Fruit fly (Drosophila melanogaster) whole organism, wandering third instar larva: Measurements from ENCODE around the gene Vps29.
A peak's percentile ranks its signal among the peaks of the same experiment; 100 is the strongest.

Source experiments
- Abd-B ChIP-seq: fragments of >200 bp; optimal IDR thresholded peaks from 2 replicates; lab custom pipeline; 2017; ENCODE audit warnings: missing biosample characterization, missing genetic modification characterization
- CG32264 ChIP-seq: fragments of 200-800 bp; sonication (Bioruptor generic); optimal IDR thresholded peaks from 2 replicates; lab custom pipeline; 2016; ENCODE audit warnings: missing biosample characterization, missing genetic modification characterization
- CG9705 ChIP-seq: fragments of 200-800 bp; sonication (Bioruptor generic); optimal IDR thresholded peaks from 2 replicates; lab custom pipeline; 2018; ENCODE audit warnings: missing biosample characterization, mild to moderate bottlenecking, missing genetic modification characterization
- Dfd ChIP-seq: fragments of >200 bp; optimal IDR thresholded peaks from 2 replicates; lab custom pipeline; 2017; ENCODE audit warnings: missing biosample characterization, missing genetic modification characterization
- Dif ChIP-seq: fragments of 200-275, 200-300 bp; sonication (Bioruptor generic); optimal IDR thresholded peaks from 2 replicates; lab custom pipeline; 2018; ENCODE audit warnings: missing biosample characterization, missing genetic modification characterization; ENCODE audit not compliant: partially characterized antibody
- HLH106 ChIP-seq: fragments of 200-800 bp; optimal IDR thresholded peaks from 3 replicates; lab custom pipeline; 2019; ENCODE audit warnings: missing biosample characterization, mild to moderate bottlenecking, missing genetic modification characterization, moderate library complexity
- Hnf4 ChIP-seq: fragments of 200-800 bp; sonication (Bioruptor generic); optimal IDR thresholded peaks from 2 replicates; lab custom pipeline; 2016; ENCODE audit warnings: missing biosample characterization, mild to moderate bottlenecking, missing genetic modification characterization
- Hr78 ChIP-seq: fragments of >200 bp; optimal IDR thresholded peaks from 2 replicates; lab custom pipeline; 2017; ENCODE audit warnings: missing biosample characterization, missing genetic modification characterization
- Hr83 ChIP-seq: fragments of 200-300 bp; sonication (Bioruptor generic); optimal IDR thresholded peaks from 2 replicates; lab custom pipeline; 2016; ENCODE audit warnings: missing biosample characterization, mild to moderate bottlenecking, missing genetic modification characterization, moderate library complexity; ENCODE audit not compliant: poor library complexity, severe bottlenecking
- Jra ChIP-seq: sonication (Bioruptor generic); optimal IDR thresholded peaks from 2 replicates; lab custom pipeline; 2016; ENCODE audit warnings: missing biosample characterization, missing genetic modification characterization
- Mio ChIP-seq: sonication (Bioruptor generic); optimal IDR thresholded peaks from 2 replicates; lab custom pipeline; 2016; ENCODE audit warnings: missing biosample characterization, missing genetic modification characterization
- Myc ChIP-seq: fragments of >200 bp; optimal IDR thresholded peaks from 2 replicates; lab custom pipeline; 2017
- N ChIP-seq: fragments of >200 bp; optimal IDR thresholded peaks from 2 replicates; lab custom pipeline; 2018; ENCODE audit warnings: missing biosample characterization, missing external identifiers, missing genetic modification characterization
- OdsH ChIP-seq: fragments of 200-800 bp; sonication (Bioruptor generic); optimal IDR thresholded peaks from 2 replicates; lab custom pipeline; 2016; ENCODE audit warnings: missing biosample characterization, mild to moderate bottlenecking, missing genetic modification characterization
- Rel ChIP-seq, 2 experiments: fragments of 200-800 bp; sonication (Bioruptor generic) in 1 of 2; optimal IDR thresholded peaks; 2 replicates in 1 of 2; 3 replicates in 1 of 2; lab custom pipeline; 2016 to 2019; ENCODE audit warnings: mild to moderate bottlenecking in 2 of 2, missing biosample characterization in 2 of 2, missing genetic modification characterization in 2 of 2, moderate library complexity in 1 of 2
- Sp1 ChIP-seq: fragments of 200-800 bp; sonication (Bioruptor generic); optimal IDR thresholded peaks from 3 replicates; lab custom pipeline; 2019; ENCODE audit warnings: missing biosample characterization, mild to moderate bottlenecking, missing genetic modification characterization, moderate library complexity
- Vsx2 ChIP-seq: fragments of 200-300, 225-300 bp; sonication (Bioruptor generic); optimal IDR thresholded peaks from 2 replicates; lab custom pipeline; 2018; ENCODE audit warnings: missing biosample characterization, missing genetic modification characterization; ENCODE audit not compliant: partially characterized antibody
- br ChIP-seq: fragments of 200-800 bp; sonication (Bioruptor generic); optimal IDR thresholded peaks from 2 replicates; lab custom pipeline; 2016; ENCODE audit warnings: missing biosample characterization, missing genetic modification characterization
- brk ChIP-seq: fragments of 200-800 bp; sonication (Bioruptor generic); optimal IDR thresholded peaks from 2 replicates; lab custom pipeline; 2016; ENCODE audit warnings: missing biosample characterization, mild to moderate bottlenecking, missing genetic modification characterization
- dl ChIP-seq, 2 experiments: fragments of 175-275, 200-275 bp in 1 of 2; fragments of 200-275 bp in 1 of 2; sonication (Bioruptor generic); optimal IDR thresholded peaks; lab custom pipeline; 2018; ENCODE audit warnings: mild to moderate bottlenecking in 2 of 2, missing biosample characterization in 2 of 2, missing genetic modification characterization in 2 of 2, moderate library complexity in 2 of 2; ENCODE audit not compliant: partially characterized antibody in 2 of 2, insufficient read depth in 1 of 2
- dmrt93B ChIP-seq: fragments of 200-800 bp; sonication (Bioruptor generic); optimal IDR thresholded peaks from 2 replicates; lab custom pipeline; 2018; ENCODE audit warnings: missing biosample characterization, mild to moderate bottlenecking, missing genetic modification characterization
- dsf ChIP-seq: sonication (Bioruptor generic); optimal IDR thresholded peaks from 2 replicates; lab custom pipeline; 2016; ENCODE audit warnings: missing biosample characterization, missing genetic modification characterization, borderline replicate concordance
- ey ChIP-seq: fragments of 200-800 bp; sonication (Bioruptor generic); optimal IDR thresholded peaks from 2 replicates; lab custom pipeline; 2016; ENCODE audit warnings: missing biosample characterization, missing genetic modification characterization
- foxo ChIP-seq, 2 experiments: fragments of 200-800 bp; sonication (Bioruptor generic); optimal IDR thresholded peaks; 2 replicates in 1 of 2; 3 replicates in 1 of 2; lab custom pipeline; 2016 to 2017; ENCODE audit warnings: missing biosample characterization in 2 of 2, missing genetic modification characterization in 2 of 2
- fru ChIP-seq: fragments of 200-800 bp; sonication (Bioruptor generic); optimal IDR thresholded peaks from 3 replicates; lab custom pipeline; 2016; ENCODE audit warnings: missing biosample characterization, mild to moderate bottlenecking, missing genetic modification characterization
- h ChIP-seq: fragments of 200-800 bp; sonication (Bioruptor generic); optimal IDR thresholded peaks from 3 replicates; lab custom pipeline; 2016; ENCODE audit warnings: missing biosample characterization, mild to moderate bottlenecking, missing genetic modification characterization
- jim ChIP-seq: fragments of 175-275, 200-325 bp; sonication (Bioruptor generic); optimal IDR thresholded peaks from 2 replicates; lab custom pipeline; 2016; ENCODE audit warnings: missing biosample characterization, mild to moderate bottlenecking, missing genetic modification characterization
- lola ChIP-seq: fragments of >200 bp; optimal IDR thresholded peaks from 2 replicates; lab custom pipeline; 2017; ENCODE audit warnings: missing biosample characterization, missing genetic modification characterization
- psq ChIP-seq: fragments of 200-800 bp; sonication (Bioruptor generic); optimal IDR thresholded peaks from 3 replicates; lab custom pipeline; 2017; ENCODE audit warnings: missing biosample characterization, mild to moderate bottlenecking, missing genetic modification characterization, moderate library complexity
- rgr ChIP-seq: fragments of 200-800 bp; sonication (Bioruptor generic); optimal IDR thresholded peaks from 3 replicates; lab custom pipeline; 2016; ENCODE audit warnings: missing biosample characterization, mild to moderate bottlenecking, missing genetic modification characterization
- sage ChIP-seq: fragments of 200-800 bp; sonication (Bioruptor generic); optimal IDR thresholded peaks from 2 replicates; lab custom pipeline; 2016; ENCODE audit warnings: missing biosample characterization, mild to moderate bottlenecking, missing genetic modification characterization
- sv ChIP-seq: fragments of 200-800 bp; sonication (Bioruptor generic); optimal IDR thresholded peaks from 3 replicates; lab custom pipeline; 2016; ENCODE audit warnings: missing biosample characterization, missing genetic modification characterization
- tai ChIP-seq: sonication (Bioruptor generic); optimal IDR thresholded peaks from 2 replicates; lab custom pipeline; 2016; ENCODE audit warnings: missing biosample characterization, missing genetic modification characterization
- usp ChIP-seq: fragments of >200 bp; optimal IDR thresholded peaks from 2 replicates; lab custom pipeline; 2017; ENCODE audit warnings: missing biosample characterization, missing genetic modification characterization
- woc ChIP-seq: sonication (Bioruptor generic); optimal IDR thresholded peaks from 2 replicates; lab custom pipeline; 2016; ENCODE audit warnings: missing biosample characterization, mild to moderate bottlenecking, missing genetic modification characterization

Gene Vps29

DNA sequence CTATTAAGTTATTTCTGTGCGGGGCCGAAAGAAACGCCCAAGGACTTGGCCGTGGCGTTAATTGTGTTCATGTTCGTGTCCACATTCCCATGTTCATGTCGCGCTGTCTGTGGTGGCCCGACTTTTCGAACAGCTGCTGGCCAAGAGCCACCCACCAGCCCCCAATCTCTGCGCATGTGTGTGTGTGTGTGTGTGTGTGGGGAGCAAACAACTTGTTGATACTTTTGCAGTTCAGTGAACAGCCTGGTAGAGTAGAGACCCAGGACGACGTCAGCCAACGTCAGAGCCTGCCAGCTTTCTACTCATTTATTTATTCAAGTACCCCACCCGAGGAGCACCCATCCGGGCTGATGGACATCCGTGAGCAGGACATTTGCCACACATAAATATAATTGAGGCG, 13.6 kb upstream of the Vps29 start:
- TF ChIP-seq br (GFP tag; lab: Kevin White, UChicago), result no peak
- TF ChIP-seq brk (GFP tag; lab: Kevin White, UChicago), result no peak
- no peak for TF ChIP-seq Abd-B

DNA sequence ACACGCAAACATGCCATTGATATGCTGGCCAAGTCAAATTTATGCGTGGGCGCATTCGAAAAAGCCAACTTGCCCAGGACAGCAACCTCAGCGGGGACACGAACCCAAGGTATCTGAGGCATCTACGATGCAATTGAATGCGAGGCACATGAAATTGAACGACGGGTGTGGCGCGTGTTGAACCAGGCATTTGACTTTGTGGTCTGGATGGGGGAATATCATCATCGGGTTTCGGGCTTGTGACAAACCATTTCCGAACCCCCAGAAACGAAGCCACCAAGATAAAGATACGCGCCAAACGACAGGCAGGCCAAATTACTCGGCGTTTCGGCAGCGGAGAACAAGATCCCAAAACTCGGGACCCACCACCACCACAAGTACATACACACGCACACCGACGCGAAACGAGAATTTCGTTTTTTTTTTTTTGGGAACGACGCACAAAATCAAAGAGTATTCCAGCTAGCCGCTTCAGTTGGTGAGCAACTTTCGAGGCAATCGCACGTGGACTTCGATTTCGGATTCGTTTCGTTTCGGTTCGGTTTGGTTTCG, 7.8 kb upstream of the Vps29 start, which contains the start of gene MFS3:
TSS of gene MFS3 (plus strand) at position 472 of the 552 bp plus-strand sequence.
- TF ChIP-seq Dif (GFP tag; lab: Kevin White, UChicago) (peak; percentile 7), foxo (GFP tag; optimal IDR thresholded peaks at IDR 0.05; lab: Kevin White, UChicago) (peak in 1 of 2 experiments; percentile 36), Hnf4 (peak; percentile 35), Rel (GFP tag; optimal IDR thresholded peaks at IDR 0.05; lab: Kevin White, UChicago) (peak; percentile 44), Rel (tag; optimal IDR thresholded peaks at IDR 0.05; lab: Kevin White, UChicago) (peak; percentile 32), N (no peak), fru (GFP tag; lab: Kevin White, UChicago) (peak; percentile 29), Hr78 (GFP tag; lab: Kevin White, UChicago) (no peak), Sp1 (peak; percentile 35), Jra (GFP tag; lab: Kevin White, UChicago) (peak; percentile 15), Myc (peak; percentile 40), psq (GFP tag; lab: Kevin White, UChicago) (peak; percentile 22), rgr (GFP tag; lab: Kevin White, UChicago) (peak; percentile 20), br (GFP tag; lab: Kevin White, UChicago) (peak; percentile 47), h (GFP tag; lab: Kevin White, UChicago) (peak; percentile 42), brk (GFP tag; lab: Kevin White, UChicago) (peak; percentile 35), dmrt93B (GFP tag; lab: Kevin White, UChicago) (no peak), Hr83 (no peak), jim (peak; percentile 79), CG9705 (GFP tag; lab: Kevin White, UChicago) (peak; percentile 27), ey (no peak), Vsx2 (GFP tag; lab: Kevin White, UChicago) (peak; percentile 70)

DNA sequence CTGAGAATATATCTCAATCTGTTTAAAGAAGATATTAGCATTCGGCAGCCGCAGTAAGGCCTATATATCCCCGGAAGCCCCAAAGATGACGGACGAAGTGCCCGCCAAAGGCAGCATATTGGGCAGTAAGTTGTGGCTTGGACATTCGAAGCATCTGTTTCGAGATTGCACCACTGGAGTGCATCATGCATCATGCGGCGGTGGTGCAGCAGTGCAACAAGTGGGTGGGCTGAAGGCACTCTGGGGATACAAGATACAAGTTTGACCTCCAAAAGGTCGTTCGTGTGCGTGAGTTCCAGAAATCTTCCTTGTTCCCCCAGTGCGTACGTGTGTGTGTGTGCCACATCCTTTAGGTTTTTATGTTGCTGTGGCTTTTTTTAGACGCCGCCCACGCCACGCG, 7.3 kb upstream of the Vps29 start:
- no peak for TF ChIP-seq jim
- no peak for TF ChIP-seq h (GFP tag; lab: Kevin White, UChicago)
- no peak for TF ChIP-seq rgr (GFP tag; lab: Kevin White, UChicago)
- no peak for TF ChIP-seq Hr83
- no peak for TF ChIP-seq Mio
- no peak for TF ChIP-seq Abd-B
- no peak for TF ChIP-seq HLH106
- no peak for TF ChIP-seq CG9705 (GFP tag; lab: Kevin White, UChicago)
- TF ChIP-seq dsf, result no peak
- TF ChIP-seq Dif (GFP tag; lab: Kevin White, UChicago), result no peak
- TF ChIP-seq Hr78 (GFP tag; lab: Kevin White, UChicago), result no peak
- no peak for TF ChIP-seq CG32264 (GFP tag; lab: Kevin White, UChicago)
- TF ChIP-seq OdsH, result no peak
- no peak for TF ChIP-seq sv
- TF ChIP-seq N, result no peak

DNA sequence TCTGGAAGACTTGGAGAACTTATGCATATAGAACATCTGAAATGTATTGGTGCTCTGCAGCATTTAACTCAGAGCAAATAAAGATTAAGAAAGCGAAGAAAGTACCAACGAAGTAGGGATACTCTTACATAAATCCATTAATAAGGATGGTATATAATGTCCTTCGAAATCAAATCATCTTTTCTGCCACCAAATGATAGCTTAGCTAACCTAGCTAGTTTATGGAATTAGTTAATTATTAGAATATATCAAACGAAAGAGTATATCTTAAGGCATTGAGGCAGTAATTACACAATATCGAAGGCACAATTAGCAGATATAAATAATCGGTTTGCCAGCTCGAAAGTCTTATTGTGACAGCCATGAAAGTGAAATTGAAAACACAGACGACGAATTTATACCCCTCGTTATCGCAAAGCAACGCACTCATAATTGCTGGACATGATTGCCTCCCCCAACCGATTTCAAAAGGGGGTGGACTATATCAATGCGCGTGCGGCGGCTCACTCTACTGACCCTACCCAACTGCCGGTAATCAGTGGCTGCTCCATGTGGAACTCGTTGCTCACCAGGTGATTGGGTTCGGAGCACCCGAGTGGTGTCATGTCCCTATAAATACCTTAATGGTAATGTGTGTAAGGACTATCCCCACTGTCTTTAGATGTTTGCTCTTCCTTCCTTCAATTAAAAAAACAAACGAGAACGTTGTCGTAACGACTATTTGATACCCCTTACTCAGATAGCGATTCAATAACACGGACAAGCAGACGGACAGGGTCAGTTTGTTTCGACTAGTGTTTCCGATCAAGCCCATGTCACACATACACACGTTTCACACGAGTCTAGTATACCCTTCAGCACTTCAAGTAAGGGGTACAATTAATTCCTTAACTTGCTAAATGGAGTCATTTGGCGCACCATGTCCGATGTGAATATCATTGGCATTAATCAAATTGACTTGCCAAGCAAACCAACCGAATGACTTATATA, 5.9 kb upstream of the Vps29 start:
- TF ChIP-seq Mio, result peak; percentile 55
- no peak for TF ChIP-seq Dif (GFP tag; lab: Kevin White, UChicago)
- peak; percentile 93 for TF ChIP-seq rgr (GFP tag; lab: Kevin White, UChicago)
- peak; percentile 91 for TF ChIP-seq fru (GFP tag; lab: Kevin White, UChicago)
- no peak for TF ChIP-seq Vsx2 (GFP tag; lab: Kevin White, UChicago)
- no peak for TF ChIP-seq Dfd
- TF ChIP-seq usp (GFP tag; lab: Kevin White, UChicago), result no peak
- TF ChIP-seq sv, result peak; percentile 40
- peak; percentile 41 for TF ChIP-seq CG9705 (GFP tag; lab: Kevin White, UChicago)
- no peak for TF ChIP-seq sage
- no peak for TF ChIP-seq jim
- TF ChIP-seq Hr83, result no peak
- no peak for TF ChIP-seq dsf
- TF ChIP-seq CG32264 (GFP tag; lab: Kevin White, UChicago), result peak; percentile 75
- peak; percentile 64 for TF ChIP-seq Jra (GFP tag; lab: Kevin White, UChicago)
- peak; percentile 80 to 94 for TF ChIP-seq foxo (GFP tag; optimal IDR thresholded peaks at IDR 0.05; lab: Kevin White, UChicago)
- TF ChIP-seq lola (GFP tag; lab: Kevin White, UChicago), result no peak
- peak; percentile 96 for TF ChIP-seq h (GFP tag; lab: Kevin White, UChicago)
- peak; percentile 93 for TF ChIP-seq ey
- TF ChIP-seq Rel (GFP tag; optimal IDR thresholded peaks at IDR 0.05; lab: Kevin White, UChicago), result peak; percentile 47
- TF ChIP-seq Rel (tag; optimal IDR thresholded peaks at IDR 0.05; lab: Kevin White, UChicago), result peak; percentile 66
- no peak for TF ChIP-seq Abd-B
- no peak for TF ChIP-seq tai (GFP tag; lab: Kevin White, UChicago)
- no peak for TF ChIP-seq dl (GFP tag; optimal IDR thresholded peaks at IDR 0.05; lab: Kevin White, UChicago; ENCODE audit: insufficient read depth in 1 of 2, partially characterized antibody in 2 of 2)
- TF ChIP-seq N, result no peak
- TF ChIP-seq brk (GFP tag; lab: Kevin White, UChicago), result no peak
- TF ChIP-seq woc, result no peak
- TF ChIP-seq br (GFP tag; lab: Kevin White, UChicago), result peak; percentile 89
- peak; percentile 83 for TF ChIP-seq dmrt93B (GFP tag; lab: Kevin White, UChicago)
- TF ChIP-seq Sp1, result peak; percentile 93
- TF ChIP-seq psq (GFP tag; lab: Kevin White, UChicago), result peak; percentile 82
- peak; percentile 92 for TF ChIP-seq OdsH
- peak; percentile 91 for TF ChIP-seq HLH106
